Fruit fly (Drosophila melanogaster): ENCODE results near the gene cal1.

The cal1 gene

dm6 chr3R:17062705-17063104, 25.4 kb upstream of the cal1 start:
- TF ChIP-seq Hr38 (GFP tag; optimal IDR thresholded peaks at IDR 0.05) (no peak), spab (GFP tag; optimal IDR thresholded peaks at IDR 0.05) (no peak), net (GFP tag; optimal IDR thresholded peaks at IDR 0.05) (no peak), CG3032 (tag; optimal IDR thresholded peaks at IDR 0.05) (no peak), dac (GFP tag; optimal IDR thresholded peaks at IDR 0.05) (no peak), CG11294 (GFP tag; IDR thresholded peaks at IDR 0.05) (no peak)

DNA sequence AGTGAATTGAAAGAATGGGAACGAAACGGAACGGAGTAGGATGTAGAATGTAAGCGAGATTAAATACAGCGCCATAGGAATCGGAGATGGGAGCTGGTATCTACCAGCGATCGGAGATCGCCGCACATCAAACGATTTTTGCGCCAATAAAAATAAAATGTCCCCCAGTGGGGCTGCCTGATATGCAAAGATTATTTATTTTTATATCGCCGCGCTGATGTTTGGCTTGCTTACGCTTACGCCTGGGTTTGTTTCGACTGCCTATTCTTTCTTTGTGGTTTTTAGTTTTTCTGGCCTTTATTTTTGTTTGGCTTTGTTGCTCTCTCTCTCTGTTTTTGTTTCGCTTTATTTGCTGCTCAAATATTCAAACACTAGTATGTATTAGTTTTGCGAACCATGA, 24.3 kb upstream of the cal1 start:
- TF ChIP-seq eg (GFP tag; IDR thresholded peaks at IDR 0.05) (0 out of 3 replicates have a peak, but pooled peaks have one; percentile 29), fkh (GFP tag; optimal IDR thresholded peaks at IDR 0.05) (peak; percentile 35), cyc (GFP tag; optimal IDR thresholded peaks at IDR 0.05) (no peak)

- peak; percentile 86 for TF ChIP-seq dsx (GFP tag; optimal IDR thresholded peaks at IDR 0.05; ENCODE audit: poor library complexity, severe bottlenecking)
- peak; percentile 98 for TF ChIP-seq topi (GFP tag; optimal IDR thresholded peaks at IDR 0.05)
- peak; percentile 90 for TF ChIP-seq CG6792 (GFP tag; optimal IDR thresholded peaks at IDR 0.05)
- peak; percentile 91 for TF ChIP-seq CG6163 (GFP tag; IDR thresholded peaks at IDR 0.05)
- peak; percentile 99 for TF ChIP-seq svp (GFP tag)
- peak; percentile 91 for TF ChIP-seq CG6276 (GFP tag; optimal IDR thresholded peaks at IDR 0.05)
- peak; percentile 90 for TF ChIP-seq CG11762 (GFP tag; optimal IDR thresholded peaks at IDR 0.05; ENCODE audit: insufficient read depth)
- TF ChIP-seq Hr39 (GFP tag; optimal IDR thresholded peaks at IDR 0.05): peak; percentile 96
- peak; percentile 80 for TF ChIP-seq fd59A (GFP tag; optimal IDR thresholded peaks at IDR 0.05)
- peak; percentile 93 for TF ChIP-seq CG8632 (GFP tag; optimal IDR thresholded peaks at IDR 0.05)
- TF ChIP-seq Met (GFP tag; optimal IDR thresholded peaks at IDR 0.05): peak; percentile 98
- TF ChIP-seq Lpt (GFP tag; optimal IDR thresholded peaks at IDR 0.05): peak; percentile 89
- TF ChIP-seq lz (GFP tag; optimal IDR thresholded peaks at IDR 0.05): peak; percentile 98
- peak; percentile 68 for TF ChIP-seq CG9139 (GFP tag; optimal IDR thresholded peaks at IDR 0.05)
- TF ChIP-seq fkh (GFP tag; optimal IDR thresholded peaks at IDR 0.05): peak; percentile 99
- peak; percentile 99 for TF ChIP-seq Eip78C (GFP tag)
- TF ChIP-seq CG8119 (GFP tag; IDR thresholded peaks at IDR 0.05): peak; percentile 95
- TF ChIP-seq fd85E (GFP tag; optimal IDR thresholded peaks at IDR 0.05): peak; percentile 80
- peak; percentile 93 for TF ChIP-seq acj6 (GFP tag; optimal IDR thresholded peaks at IDR 0.05)
- peak; percentile 79 for TF ChIP-seq CG1621 (tag; optimal IDR thresholded peaks at IDR 0.05)
- TF ChIP-seq ss (GFP tag; optimal IDR thresholded peaks at IDR 0.05): peak; percentile 88 to 92
- TF ChIP-seq achi (GFP tag; optimal IDR thresholded peaks at IDR 0.05): peak; percentile 94
- peak; percentile 97 for TF ChIP-seq CG31627 (GFP tag; optimal IDR thresholded peaks at IDR 0.05)
- peak; percentile 88 for TF ChIP-seq CG11902 (GFP tag; optimal IDR thresholded peaks at IDR 0.05)
- peak; percentile 87 for TF ChIP-seq CG8319 (GFP tag; optimal IDR thresholded peaks at IDR 0.05)
- peak; percentile 97 for TF ChIP-seq Sox102F (GFP tag; optimal IDR thresholded peaks at IDR 0.05)
- TF ChIP-seq net (GFP tag; optimal IDR thresholded peaks at IDR 0.05): peak; percentile 95
- peak; percentile 91 for TF ChIP-seq dac (GFP tag; optimal IDR thresholded peaks at IDR 0.05)
- peak; percentile 96 for TF ChIP-seq CG34406 (GFP tag; optimal IDR thresholded peaks at IDR 0.05)
- TF ChIP-seq Hr4 (GFP tag; optimal IDR thresholded peaks at IDR 0.05): peak; percentile 97
- peak; percentile 91 for TF ChIP-seq Ets96B (tag; optimal IDR thresholded peaks at IDR 0.05)
- peak; percentile 97 for TF ChIP-seq Smox (GFP tag; optimal IDR thresholded peaks at IDR 0.05)
- TF ChIP-seq Blimp-1 (GFP tag; optimal IDR thresholded peaks at IDR 0.05): peak; percentile 96
- peak; percentile 10; the same call in 1 of the 2 replicates for TF ChIP-seq CG11294 (GFP tag; IDR thresholded peaks at IDR 0.05)
- TF ChIP-seq cyc (GFP tag; optimal IDR thresholded peaks at IDR 0.05): peak; percentile 97
- peak; percentile 94 for TF ChIP-seq OdsH (GFP tag; optimal IDR thresholded peaks at IDR 0.05)
- peak; percentile 97 for TF ChIP-seq pdm3 (GFP tag; optimal IDR thresholded peaks at IDR 0.05)
- peak; percentile 91 for TF ChIP-seq CG10631 (GFP tag; optimal IDR thresholded peaks at IDR 0.05)
- peak; percentile 93 for TF ChIP-seq CG10669 (GFP tag; optimal IDR thresholded peaks at IDR 0.05)
- TF ChIP-seq CG3032 (tag; optimal IDR thresholded peaks at IDR 0.05): peak; percentile 82
- TF ChIP-seq CG6854 (GFP tag; optimal IDR thresholded peaks at IDR 0.05): peak; percentile 86
- TF ChIP-seq esn (GFP tag; optimal IDR thresholded peaks at IDR 0.05): peak; percentile 98
- peak; percentile 94 for TF ChIP-seq CG3919 (GFP tag; optimal IDR thresholded peaks at IDR 0.05)
These were observed 22.9 kb upstream of the cal1 start for dm6 chr3R:17065018-17065784.

Data from whole organism, prepupa.